Worm (Caenorhabditis elegans) whole organism, late embryonic: ENCODE measurements around the gene ugt-61.

Experiments used
- C38D4.7 ChIP-seq: fragments of 200-800 bp; sonication (Bioruptor generic); optimal IDR thresholded peaks from 2 replicates; lab custom pipeline; 2018; ENCODE audit warnings: mild to moderate bottlenecking, missing genetic modification characterization, moderate library complexity, missing compliant biosample characterization
- F13H6.1 ChIP-seq: sonication (generic microtip); optimal IDR thresholded peaks from 2 replicates; lab custom pipeline; 2016; ENCODE audit warnings: missing genetic modification characterization, missing compliant biosample characterization
- K02D7.2 ChIP-seq: sonication (generic microtip); optimal IDR thresholded peaks from 2 replicates; lab custom pipeline; 2017; ENCODE audit warnings: mild to moderate bottlenecking, missing genetic modification characterization, missing compliant biosample characterization
- K09A11.1 ChIP-seq: sonication (generic microtip); optimal IDR thresholded peaks from 2 replicates; lab custom pipeline; 2017; ENCODE audit warnings: antibody characterized with exemption, mild to moderate bottlenecking, missing genetic modification characterization, missing compliant biosample characterization; ENCODE audit not compliant: insufficient read depth
- T23F11.4 ChIP-seq: fragments of 200-800 bp; sonication (Bioruptor generic); optimal IDR thresholded peaks from 2 replicates; lab custom pipeline; 2018; ENCODE audit warnings: mild to moderate bottlenecking, missing genetic modification characterization, missing compliant biosample characterization
- ahr-1 ChIP-seq: sonication (generic microtip); optimal IDR thresholded peaks from 2 replicates; lab custom pipeline; 2016; ENCODE audit warnings: missing genetic modification characterization, missing compliant biosample characterization
- ceh-18 ChIP-seq: sonication (generic microtip); optimal IDR thresholded peaks from 2 replicates; lab custom pipeline; 2016; ENCODE audit warnings: missing genetic modification characterization, missing compliant biosample characterization
- ceh-19 ChIP-seq: fragments of 200-800 bp; sonication (Bioruptor generic); optimal IDR thresholded peaks from 2 replicates; lab custom pipeline; 2018; ENCODE audit warnings: mild to moderate bottlenecking, missing genetic modification characterization, missing compliant biosample characterization
- ceh-2 ChIP-seq: sonication (generic microtip); optimal IDR thresholded peaks from 2 replicates; lab custom pipeline; 2016; ENCODE audit warnings: missing genotype, missing genetic modification characterization, missing compliant biosample characterization
- ceh-24 ChIP-seq: sonication (generic microtip); optimal IDR thresholded peaks from 2 replicates; lab custom pipeline; 2016; ENCODE audit warnings: mild to moderate bottlenecking, missing genetic modification characterization, missing compliant biosample characterization
- ceh-31 ChIP-seq: sonication (generic microtip); optimal IDR thresholded peaks from 2 replicates; lab custom pipeline; 2016; ENCODE audit warnings: missing genetic modification characterization, missing compliant biosample characterization
- ceh-45 ChIP-seq: fragments of 200-800 bp; sonication (Bioruptor generic); IDR thresholded peaks from 2 replicates; pipeline ENCODE4 v1.3.6; 2022; ENCODE audit warnings: missing genetic modification reagents, missing genetic modification characterization, missing compliant biosample characterization
- ceh-6 ChIP-seq: fragments of 200-800 bp; sonication (Bioruptor generic); optimal IDR thresholded peaks from 2 replicates; lab custom pipeline; 2018; ENCODE audit warnings: mild to moderate bottlenecking, missing genetic modification characterization, missing compliant biosample characterization
- elt-2 ChIP-seq: sonication (generic microtip); optimal IDR thresholded peaks from 2 replicates; lab custom pipeline; 2016; ENCODE audit warnings: missing genetic modification reagents, missing genetic modification characterization, missing compliant biosample characterization
- elt-4 ChIP-seq: sonication (generic microtip); optimal IDR thresholded peaks from 2 replicates; lab custom pipeline; 2016; ENCODE audit warnings: missing genetic modification characterization, missing compliant biosample characterization
- ets-4 ChIP-seq: sonication (generic microtip); optimal IDR thresholded peaks from 2 replicates; lab custom pipeline; 2016; ENCODE audit warnings: missing genetic modification characterization, missing compliant biosample characterization
- fax-1 ChIP-seq: sonication (generic microtip); optimal IDR thresholded peaks from 2 replicates; lab custom pipeline; 2016; ENCODE audit warnings: missing genotype, missing genetic modification characterization, missing compliant biosample characterization
- fkh-6 ChIP-seq: sonication (generic microtip); optimal IDR thresholded peaks from 2 replicates; lab custom pipeline; 2016; ENCODE audit warnings: missing genetic modification characterization, missing compliant biosample characterization
- gmeb-2 ChIP-seq: sonication (generic microtip); optimal IDR thresholded peaks from 2 replicates; lab custom pipeline; 2016; ENCODE audit warnings: missing genetic modification characterization, inconsistent platforms, missing compliant biosample characterization
- hlh-15 ChIP-seq: sonication (generic microtip); optimal IDR thresholded peaks from 2 replicates; lab custom pipeline; 2016; ENCODE audit warnings: missing genetic modification characterization, missing compliant biosample characterization
- lim-6 ChIP-seq: sonication (generic microtip); optimal IDR thresholded peaks from 2 replicates; lab custom pipeline; 2016; ENCODE audit warnings: missing genetic modification characterization, missing compliant biosample characterization
- lin-11 ChIP-seq: fragments of 200-800 bp; sonication (Bioruptor generic); optimal IDR thresholded peaks from 2 replicates; lab custom pipeline; 2018; ENCODE audit warnings: mild to moderate bottlenecking, missing genetic modification characterization, missing compliant biosample characterization
- madf-2 ChIP-seq: sonication (generic microtip); optimal IDR thresholded peaks from 2 replicates; lab custom pipeline; 2017; ENCODE audit warnings: missing genetic modification characterization, missing compliant biosample characterization
- nhr-232 ChIP-seq: sonication (generic microtip); optimal IDR thresholded peaks from 2 replicates; lab custom pipeline; 2016; ENCODE audit warnings: missing genetic modification characterization, missing compliant biosample characterization
- npax-4 ChIP-seq: sonication (generic microtip); optimal IDR thresholded peaks from 2 replicates; lab custom pipeline; 2016; ENCODE audit warnings: missing genetic modification characterization, missing compliant biosample characterization
- odd-2 ChIP-seq: sonication (generic microtip); optimal IDR thresholded peaks from 2 replicates; lab custom pipeline; 2017; ENCODE audit warnings: antibody characterized with exemption, mild to moderate bottlenecking, missing genetic modification characterization, missing compliant biosample characterization
- pag-3 ChIP-seq: sonication (generic microtip); optimal IDR thresholded peaks from 2 replicates; lab custom pipeline; 2016; ENCODE audit warnings: missing compliant biosample characterization, missing genetic modification characterization, borderline replicate concordance
- pat-9 ChIP-seq: fragments of 200-800 bp; sonication (Bioruptor generic); optimal IDR thresholded peaks from 2 replicates; lab custom pipeline; 2018; ENCODE audit warnings: mild to moderate bottlenecking, missing genetic modification characterization, moderate library complexity, missing compliant biosample characterization
- pax-1 ChIP-seq: fragments of 150-350 bp; optimal IDR thresholded peaks from 2 replicates; lab custom pipeline; 2014; ENCODE audit warnings: missing biosample characterization, missing genetic modification characterization
- pha-2 ChIP-seq: sonication (generic microtip); optimal IDR thresholded peaks from 2 replicates; lab custom pipeline; 2017; ENCODE audit warnings: mild to moderate bottlenecking, missing genetic modification characterization, missing compliant biosample characterization
- pha-4 ChIP-seq: fragments of 150-350 bp; optimal IDR thresholded peaks from 2 replicates; lab custom pipeline; 2018; ENCODE audit warnings: missing biosample characterization, missing genetic modification reagents, missing genetic modification characterization
- pqm-1 ChIP-seq: sonication (generic microtip); optimal IDR thresholded peaks from 2 replicates; lab custom pipeline; 2016; ENCODE audit warnings: missing genetic modification characterization, missing compliant biosample characterization
- pros-1 ChIP-seq: fragments of 150-350 bp; optimal IDR thresholded peaks from 2 replicates; lab custom pipeline; 2014; ENCODE audit warnings: missing biosample characterization, missing genetic modification reagents, missing genetic modification characterization
- ref-2 ChIP-seq: sonication (generic microtip); optimal IDR thresholded peaks from 2 replicates; lab custom pipeline; 2016; ENCODE audit warnings: missing genetic modification characterization, missing compliant biosample characterization
- rnt-1 ChIP-seq: sonication (generic microtip); optimal IDR thresholded peaks from 2 replicates; lab custom pipeline; 2016; ENCODE audit warnings: missing genetic modification characterization, missing compliant biosample characterization
- sdc-2 ChIP-seq: sonication (generic microtip); optimal IDR thresholded peaks from 2 replicates; lab custom pipeline; 2016; ENCODE audit warnings: missing genotype, missing genetic modification characterization, missing compliant biosample characterization
- sox-2 ChIP-seq: fragments of 200-800 bp; sonication (Bioruptor generic); IDR thresholded peaks from 2 replicates; pipeline ENCODE4 v1.3.6; 2022; ENCODE audit warnings: missing genetic modification reagents, missing genetic modification characterization, missing compliant biosample characterization
- sox-4 ChIP-seq: sonication (generic microtip); optimal IDR thresholded peaks from 2 replicates; lab custom pipeline; 2017; ENCODE audit warnings: mild to moderate bottlenecking, missing genetic modification characterization, inconsistent platforms, missing compliant biosample characterization
- tbx-2 ChIP-seq: sonication (generic microtip); optimal IDR thresholded peaks from 2 replicates; lab custom pipeline; 2016; ENCODE audit warnings: missing genetic modification characterization, missing compliant biosample characterization
- ttx-3 ChIP-seq: sonication (generic microtip); optimal IDR thresholded peaks from 2 replicates; lab custom pipeline; 2016; ENCODE audit warnings: missing genetic modification reagents, missing genetic modification characterization, missing compliant biosample characterization
- unc-42 ChIP-seq: sonication (generic microtip); optimal IDR thresholded peaks from 2 replicates; lab custom pipeline; 2016; ENCODE audit warnings: missing genotype, missing genetic modification characterization, missing compliant biosample characterization
- unc-55 ChIP-seq: sonication (generic microtip); optimal IDR thresholded peaks from 2 replicates; lab custom pipeline; 2017; ENCODE audit warnings: missing biosample characterization, missing genetic modification reagents, missing genetic modification characterization
- unc-86 ChIP-seq: sonication (generic microtip); optimal IDR thresholded peaks from 2 replicates; lab custom pipeline; 2016; ENCODE audit warnings: missing genetic modification characterization, missing compliant biosample characterization
- zip-5 ChIP-seq: sonication (generic microtip); optimal IDR thresholded peaks from 2 replicates; lab custom pipeline; 2016; ENCODE audit warnings: missing genetic modification characterization, missing compliant biosample characterization

Gene ugt-61

ce11 chrV:4733952-4734351 lies 8.3 kb upstream of the ugt-61 start:
- TF ChIP-seq odd-2 (tag; lab: Kevin White, UChicago) (no peak), tbx-2 (tag; lab: Kevin White, UChicago) (no peak), ref-2 (no peak), nhr-232 (no peak), K02D7.2 (tag; lab: Kevin White, UChicago) (no peak), F13H6.1 (tag; lab: Kevin White, UChicago) (no peak), zip-5 (tag; lab: Kevin White, UChicago) (no peak), K09A11.1 (tag; lab: Kevin White, UChicago) (no peak), sdc-2 (tag; lab: Kevin White, UChicago) (no peak), T23F11.4 (GFP tag; lab: Kevin White, UChicago) (no peak), ahr-1 (tag; lab: Kevin White, UChicago) (no peak), unc-86 (tag; lab: Kevin White, UChicago) (no peak), pros-1 (tag; lab: Kevin White, UChicago) (no peak), unc-55 (GFP tag; lab: Kevin White, UChicago) (no peak), madf-2 (tag; lab: Kevin White, UChicago) (no peak), pqm-1 (tag; lab: Kevin White, UChicago) (no peak), pha-2 (no peak)

- no peak for TF ChIP-seq sox-4 (tag; lab: Kevin White, UChicago)
- no peak for TF ChIP-seq fax-1 (tag; lab: Kevin White, UChicago)
- TF ChIP-seq elt-4 (tag; lab: Kevin White, UChicago), result no peak
- TF ChIP-seq ceh-24 (tag; lab: Kevin White, UChicago), result no peak
- TF ChIP-seq ceh-2 (tag; lab: Kevin White, UChicago), result no peak
- TF ChIP-seq pag-3 (tag; lab: Kevin White, UChicago), result no peak
- no peak for TF ChIP-seq fkh-6 (tag; lab: Kevin White, UChicago)
- TF ChIP-seq madf-2 (tag; lab: Kevin White, UChicago), result no peak
Measured at ce11 chrV:4734608-4735007, 7.6 kb upstream of the ugt-61 start.

- no peak for TF ChIP-seq odd-2 (tag; lab: Kevin White, UChicago)
- peak; percentile 98 for TF ChIP-seq elt-2 (tag; lab: Kevin White, UChicago)
- TF ChIP-seq, all 69 proteins: peak for 1
Measured at ce11 chrV:4737727-4738126, 4.5 kb upstream of the ugt-61 start, which contains the start of gene F39G3.2. F39G3.2 (plus strand) TSS chrV:4737831.

ce11 chrV:4745269-4745668 lies 3.0 kb downstream of the ugt-61 start, which contains the start of gene C18G1.7:
C18G1.7 (plus strand) TSS chrV:4745569.
- TF ChIP-seq F13H6.1 (tag; lab: Kevin White, UChicago) (no peak), ceh-31 (tag; lab: Kevin White, UChicago) (no peak), zip-5 (tag; lab: Kevin White, UChicago) (no peak), pax-1 (tag; lab: Kevin White, UChicago) (no peak), ceh-19 (GFP tag; lab: Kevin White, UChicago) (no peak), C38D4.7 (no peak), K09A11.1 (tag; lab: Kevin White, UChicago) (no peak), unc-55 (GFP tag; lab: Kevin White, UChicago) (no peak), pag-3 (tag; lab: Kevin White, UChicago) (no peak), rnt-1 (tag; lab: Kevin White, UChicago) (no peak), pat-9 (tag; lab: Kevin White, UChicago) (no peak), pha-2 (no peak), elt-2 (tag; lab: Kevin White, UChicago) (no peak), unc-42 (tag; lab: Kevin White, UChicago) (no peak), hlh-15 (tag; lab: Kevin White, UChicago) (no peak), madf-2 (tag; lab: Kevin White, UChicago) (no peak), nhr-232 (no peak)

ce11 chrV:4750294-4750693 lies 8.1 kb downstream of the ugt-61 start, which contains the start of gene C18G1.6:
C18G1.6 (plus strand) TSS chrV:4750594.
- TF ChIP-seq lin-11 (tag; lab: Kevin White, UChicago) (no peak), ceh-2 (tag; lab: Kevin White, UChicago) (no peak), ceh-24 (tag; lab: Kevin White, UChicago) (no peak), F13H6.1 (tag; lab: Kevin White, UChicago) (no peak), madf-2 (tag; lab: Kevin White, UChicago) (no peak), elt-4 (tag; lab: Kevin White, UChicago) (no peak), nhr-232 (no peak), ceh-18 (no peak), npax-4 (no peak), ets-4 (no peak), lim-6 (tag; lab: Kevin White, UChicago) (no peak), ceh-6 (no peak), pax-1 (tag; lab: Kevin White, UChicago) (no peak), gmeb-2 (tag; lab: Kevin White, UChicago) (no peak), ttx-3 (tag; lab: Kevin White, UChicago) (no peak), sox-2 (GFP tag; lab: Robert Waterston, UW) (no peak), pha-4 (no peak), ceh-45 (GFP tag; lab: Robert Waterston, UW) (no peak)
